Worm (Caenorhabditis elegans) whole organism, young adult: ENCODE results near the gene F59B2.8.

Source experiments
- B0035.1 ChIP-seq: sonication (generic microtip); optimal IDR thresholded peaks from 2 replicates; lab custom pipeline; 2016; ENCODE audit warnings: missing genetic modification characterization, mild to moderate bottlenecking, missing compliant biosample characterization, missing genotype, missing genetic modification reagents
- C06A6.2 ChIP-seq: fragments of 200-800 bp; sonication (Bioruptor generic); conservative IDR thresholded peaks from 2 replicates; pipeline ENCODE4 v1.3.6; 2022; ENCODE audit warnings: missing genetic modification characterization, missing compliant biosample characterization
- C17E4.6 ChIP-seq: fragments of 200-800 bp; sonication (Bioruptor generic); IDR thresholded peaks from 2 replicates; pipeline ENCODE4 v1.3.6; 2022; ENCODE audit warnings: missing genetic modification reagents, missing genetic modification characterization, missing compliant biosample characterization
- F22D6.2 ChIP-seq: sonication (generic microtip); optimal IDR thresholded peaks from 2 replicates; lab custom pipeline; 2016; ENCODE audit warnings: mild to moderate bottlenecking, missing genetic modification characterization, missing compliant biosample characterization
- F23B12.7 ChIP-seq: sonication (generic microtip); optimal IDR thresholded peaks from 2 replicates; lab custom pipeline; 2017; ENCODE audit warnings: missing genetic modification characterization, mild to moderate bottlenecking, missing compliant biosample characterization, antibody characterized with exemption, moderate library complexity; ENCODE audit not compliant: insufficient read depth
- F57A8.1 ChIP-seq: fragments of 200-800 bp; sonication (Bioruptor generic); optimal IDR thresholded peaks from 2 replicates; lab custom pipeline; 2018; ENCODE audit warnings: mild to moderate bottlenecking, missing genetic modification characterization, moderate library complexity, missing compliant biosample characterization
- T07F8.4 ChIP-seq: sonication (generic microtip); optimal IDR thresholded peaks from 2 replicates; lab custom pipeline; 2016; ENCODE audit warnings: mild to moderate bottlenecking, missing genetic modification characterization, moderate library complexity, missing compliant biosample characterization
- Y53G8AR.9 ChIP-seq: fragments of 200-800 bp; sonication (Bioruptor generic); conservative IDR thresholded peaks from 2 replicates; pipeline ENCODE4 v1.3.6; 2022; ENCODE audit warnings: missing genetic modification reagents, missing genetic modification characterization, missing compliant biosample characterization
- Y67H2A.10 ChIP-seq: fragments of 200-800 bp; sonication (Bioruptor generic); conservative IDR thresholded peaks from 2 replicates; pipeline ENCODE4 v1.3.6; 2022; ENCODE audit warnings: missing genetic modification reagents, missing genetic modification characterization, missing compliant biosample characterization
- ZK185.1 ChIP-seq: sonication (generic microtip); optimal IDR thresholded peaks from 2 replicates; lab custom pipeline; 2016; ENCODE audit warnings: mild to moderate bottlenecking, missing genetic modification characterization, missing compliant biosample characterization; ENCODE audit not compliant: poor library complexity, severe bottlenecking
- atf-7 ChIP-seq: sonication (generic microtip); optimal IDR thresholded peaks from 2 replicates; lab custom pipeline; 2017; ENCODE audit warnings: mild to moderate bottlenecking, missing genetic modification characterization, missing compliant biosample characterization
- ceh-40 ChIP-seq: fragments of 200-800 bp; sonication (Bioruptor generic); IDR thresholded peaks from 2 replicates; pipeline ENCODE4 v1.3.6; 2022; ENCODE audit warnings: missing genetic modification characterization, missing compliant biosample characterization
- ceh-58 ChIP-seq: fragments of 200-800 bp; sonication (Bioruptor generic); IDR thresholded peaks from 2 replicates; pipeline ENCODE4 v1.3.6; 2022; ENCODE audit warnings: missing genetic modification characterization, missing compliant biosample characterization
- die-1 ChIP-seq: sonication (generic microtip); optimal IDR thresholded peaks from 2 replicates; lab custom pipeline; 2016; ENCODE audit warnings: missing genotype, mild to moderate bottlenecking, missing genetic modification characterization, missing compliant biosample characterization
- dpff-1 ChIP-seq: sonication (generic microtip); optimal IDR thresholded peaks from 2 replicates; lab custom pipeline; 2017; ENCODE audit warnings: mild to moderate bottlenecking, missing genetic modification characterization, missing compliant biosample characterization
- efl-1 ChIP-seq: fragments of 150-350 bp; optimal IDR thresholded peaks from 2 replicates; lab custom pipeline; 2014; ENCODE audit warnings: missing biosample characterization, missing genetic modification reagents, missing genetic modification characterization
- ekl-4 ChIP-seq: fragments of 200-800 bp; sonication (Bioruptor generic); IDR thresholded peaks from 2 replicates; pipeline ENCODE4 v1.3.6; 2022; ENCODE audit warnings: missing genetic modification reagents, missing genetic modification characterization, missing compliant biosample characterization
- ets-4 ChIP-seq: fragments of 200-800 bp; sonication (Bioruptor generic); optimal IDR thresholded peaks from 2 replicates; lab custom pipeline; 2018; ENCODE audit warnings: mild to moderate bottlenecking, missing genetic modification characterization, missing compliant biosample characterization
- fkh-3 ChIP-seq: sonication (generic microtip); optimal IDR thresholded peaks from 2 replicates; lab custom pipeline; 2016; ENCODE audit warnings: mild to moderate bottlenecking, missing genetic modification characterization, missing compliant biosample characterization
- gei-17 ChIP-seq: fragments of 200-800 bp; sonication (Bioruptor generic); optimal IDR thresholded peaks from 2 replicates; lab custom pipeline; 2018; ENCODE audit warnings: mild to moderate bottlenecking, missing genetic modification characterization, missing compliant biosample characterization
- him-1 ChIP-seq: sonication (generic microtip); optimal IDR thresholded peaks from 2 replicates; lab custom pipeline; 2016; ENCODE audit warnings: missing genotype, missing genetic modification reagents, missing genetic modification characterization, missing compliant biosample characterization
- hlh-12 ChIP-seq: sonication (generic microtip); optimal IDR thresholded peaks from 2 replicates; lab custom pipeline; 2016; ENCODE audit warnings: missing genetic modification characterization, missing compliant biosample characterization
- hlh-26 ChIP-seq: fragments of 200-800 bp; sonication (Bioruptor generic); conservative IDR thresholded peaks from 2 replicates; pipeline ENCODE4 v1.3.6; 2022; ENCODE audit warnings: missing genetic modification reagents, missing genetic modification characterization, missing compliant biosample characterization
- hrde-1 ChIP-seq: sonication (generic microtip); optimal IDR thresholded peaks from 2 replicates; lab custom pipeline; 2016; ENCODE audit warnings: missing genetic modification characterization, mild to moderate bottlenecking, missing compliant biosample characterization, moderate library complexity, missing genotype, missing genetic modification reagents, borderline replicate concordance
- let-607 ChIP-seq, 2 experiments: fragments of 200-800 bp in 1 of 2; sonication (Bioruptor generic) in 1 of 2; sonication (generic microtip) in 1 of 2; optimal IDR thresholded peaks; 2 replicates each; lab custom pipeline; 2016 to 2018; ENCODE audit warnings: mild to moderate bottlenecking in 2 of 2, missing compliant biosample characterization in 2 of 2, missing genetic modification characterization in 2 of 2, moderate library complexity in 2 of 2, missing genotype in 1 of 2
- lir-1 ChIP-seq: fragments of 200-800 bp; sonication (Bioruptor generic); conservative IDR thresholded peaks from 2 replicates; pipeline ENCODE4 v1.3.6; 2022; ENCODE audit warnings: missing genetic modification reagents, missing genetic modification characterization, missing compliant biosample characterization
- lsl-1 ChIP-seq: fragments of 200-800 bp; sonication (Bioruptor generic); optimal IDR thresholded peaks from 2 replicates; lab custom pipeline; 2018; ENCODE audit warnings: mild to moderate bottlenecking, missing genetic modification characterization, moderate library complexity, missing compliant biosample characterization
- madf-10 ChIP-seq: sonication (generic microtip); optimal IDR thresholded peaks from 2 replicates; lab custom pipeline; 2016; ENCODE audit warnings: mild to moderate bottlenecking, missing genetic modification characterization, missing compliant biosample characterization
- madf-3 ChIP-seq: fragments of 200-800 bp; sonication (Bioruptor generic); IDR thresholded peaks from 2 replicates; pipeline ENCODE4 v1.3.6; 2022; ENCODE audit warnings: missing genetic modification reagents, missing genetic modification characterization, missing compliant biosample characterization
- madf-6 ChIP-seq: fragments of 200-800 bp; sonication (Bioruptor generic); IDR thresholded peaks from 2 replicates; pipeline ENCODE4 v1.3.6; 2022; ENCODE audit warnings: missing genetic modification reagents, missing genetic modification characterization, missing compliant biosample characterization
- mcd-1 ChIP-seq: fragments of 200-800 bp; sonication (Bioruptor generic); IDR thresholded peaks from 2 replicates; pipeline ENCODE4 v1.3.6; 2022; ENCODE audit warnings: missing genetic modification reagents, missing genetic modification characterization, missing compliant biosample characterization
- mel-28 ChIP-seq: sonication (generic microtip); optimal IDR thresholded peaks from 2 replicates; lab custom pipeline; 2016; ENCODE audit warnings: borderline replicate concordance, mild to moderate bottlenecking, missing genetic modification characterization, missing compliant biosample characterization
- mxl-1 ChIP-seq: sonication (generic microtip); optimal IDR thresholded peaks from 2 replicates; lab custom pipeline; 2016; ENCODE audit warnings: missing genetic modification characterization, missing compliant biosample characterization
- nfya-1 ChIP-seq: sonication (generic microtip); optimal IDR thresholded peaks from 2 replicates; lab custom pipeline; 2017; ENCODE audit warnings: antibody characterized with exemption, missing compliant biosample characterization, missing genetic modification characterization, borderline replicate concordance; ENCODE audit not compliant: insufficient read depth
- nhr-120 ChIP-seq: fragments of 200-800 bp; sonication (Bioruptor generic); IDR thresholded peaks from 2 replicates; pipeline ENCODE4 v1.3.6; 2022; ENCODE audit warnings: missing genetic modification characterization, missing compliant biosample characterization
- nhr-179 ChIP-seq: sonication (generic microtip); optimal IDR thresholded peaks from 2 replicates; lab custom pipeline; 2016; ENCODE audit warnings: mild to moderate bottlenecking, missing genetic modification characterization, missing compliant biosample characterization
- pha-4 ChIP-seq: fragments of 150-350 bp; sonication (generic microtip); optimal IDR thresholded peaks from 2 replicates; lab custom pipeline; 2014; ENCODE audit warnings: missing biosample characterization, missing genetic modification reagents, missing genetic modification characterization
- snpc-1.3 ChIP-seq: sonication (generic microtip); optimal IDR thresholded peaks from 2 replicates; lab custom pipeline; 2017; ENCODE audit warnings: missing genetic modification characterization, mild to moderate bottlenecking, missing compliant biosample characterization, antibody characterized with exemption, moderate library complexity, missing genotype, missing genetic modification reagents; ENCODE audit not compliant: insufficient read depth
- snpc-4 ChIP-seq, 5 experiments: fragments of 150-350 bp in 1 of 5; sonication (generic microtip) in 4 of 5; optimal IDR thresholded peaks; 2 replicates each; lab custom pipeline; 2014 to 2018; ENCODE audit warnings: missing genetic modification characterization in 5 of 5, missing biosample characterization in 3 of 5, antibody characterized with exemption in 2 of 5, mild to moderate bottlenecking in 2 of 5, missing compliant biosample characterization in 2 of 5, missing genotype in 2 of 5, moderate library complexity in 2 of 5, missing genetic modification reagents in 1 of 5
- tbp1 ChIP-seq: fragments of 200-800 bp; sonication (Bioruptor generic); optimal IDR thresholded peaks from 2 replicates; lab custom pipeline; 2018; ENCODE audit warnings: mild to moderate bottlenecking, missing genetic modification characterization, missing compliant biosample characterization
- tlf-1 ChIP-seq: fragments of 200-800 bp; sonication (Bioruptor generic); optimal IDR thresholded peaks from 2 replicates; lab custom pipeline; 2018; ENCODE audit warnings: mild to moderate bottlenecking, missing genetic modification characterization, missing compliant biosample characterization
- xnd-1 ChIP-seq: sonication (generic microtip); optimal IDR thresholded peaks from 2 replicates; lab custom pipeline; 2016; ENCODE audit warnings: missing genotype, missing genetic modification reagents, missing genetic modification characterization, missing compliant biosample characterization
- zfh-2 ChIP-seq: fragments of 200-800 bp; sonication (Bioruptor generic); conservative IDR thresholded peaks from 2 replicates; pipeline ENCODE4 v1.3.6; 2022; ENCODE audit warnings: missing genetic modification reagents, missing genetic modification characterization, missing compliant biosample characterization
- zim-3 ChIP-seq: sonication (generic microtip); optimal IDR thresholded peaks from 2 replicates; lab custom pipeline; 2017; ENCODE audit warnings: mild to moderate bottlenecking, missing genetic modification characterization, moderate library complexity, missing compliant biosample characterization
- ztf-18 ChIP-seq: sonication (generic microtip); optimal IDR thresholded peaks from 2 replicates; lab custom pipeline; 2016; ENCODE audit warnings: missing genotype, mild to moderate bottlenecking, missing genetic modification characterization, missing compliant biosample characterization
- ztf-22 ChIP-seq: fragments of 200-800 bp; sonication (Bioruptor generic); optimal IDR thresholded peaks from 2 replicates; lab custom pipeline; 2018; ENCODE audit warnings: mild to moderate bottlenecking, missing genetic modification characterization, moderate library complexity, missing compliant biosample characterization

F59B2.8 gene

ce11 chrIII:9052371-9052978, 42.5 kb upstream of the F59B2.8 start (continued):
- TF ChIP-seq hrde-1 (tag; lab: Kevin White, UChicago) (no peak), ceh-58 (GFP tag; lab: Robert Waterston, UW) (no peak), xnd-1 (tag; lab: Kevin White, UChicago) (no peak), efl-1 (GFP tag; lab: Kevin White, UChicago) (no peak), nfya-1 (tag; lab: Kevin White, UChicago) (no peak), ceh-40 (GFP tag; lab: Robert Waterston, UW) (peak; percentile 72; the same call in 1 of the 2 replicates), him-1 (no peak), C17E4.6 (GFP tag; lab: Robert Waterston, UW) (no peak), B0035.1 (tag; lab: Kevin White, UChicago) (peak; percentile 50), ztf-18 (no peak), T07F8.4 (tag; lab: Kevin White, UChicago) (no peak), snpc-1.3 (tag; lab: Kevin White, UChicago) (no peak), ZK185.1 (tag; lab: Kevin White, UChicago) (no peak), mel-28 (tag; lab: Kevin White, UChicago) (no peak), F23B12.7 (tag; lab: Kevin White, UChicago) (peak; percentile 3), gei-17 (GFP tag; lab: Kevin White, UChicago) (no peak), zim-3 (tag; lab: Kevin White, UChicago) (no peak), die-1 (tag; lab: Kevin White, UChicago) (peak; percentile 31), pha-4 (tag; lab: Kevin White, UChicago) (no peak), dpff-1 (no peak), zfh-2 (peak; percentile 97), F22D6.2 (no peak), madf-10 (tag; lab: Kevin White, UChicago) (no peak), snpc-4 (GFP tag; optimal IDR thresholded peaks at IDR 0.05; lab: Kevin White, UChicago) (no peak), snpc-4 (tag; optimal IDR thresholded peaks at IDR 0.05; lab: Kevin White, UChicago) (peak in 1 of 4 experiments; percentile 54), ztf-22 (no peak), ekl-4 (GFP tag; lab: Robert Waterston, UW) (no peak; the same call in 1 of the 2 replicates), C06A6.2 (GFP tag; lab: Robert Waterston, UW) (0 out of 2 replicates have a peak, but pooled peaks have one; percentile 10), F57A8.1 (GFP tag; lab: Kevin White, UChicago) (no peak), madf-3 (GFP tag; lab: Robert Waterston, UW) (no peak; the same call in 1 of the 2 replicates), atf-7 (tag; lab: Kevin White, UChicago) (no peak), hlh-26 (no peak), lsl-1 (no peak), mcd-1 (GFP tag; lab: Robert Waterston, UW) (peak; percentile 68), madf-6 (GFP tag; lab: Robert Waterston, UW) (0 out of 2 replicates have a peak, but pooled peaks have one; percentile 11), nhr-179 (tag; lab: Kevin White, UChicago) (no peak), fkh-3 (tag; lab: Kevin White, UChicago) (no peak), ets-4 (GFP tag; lab: Kevin White, UChicago) (peak; percentile 71), let-607 (tag; optimal IDR thresholded peaks at IDR 0.05; lab: Kevin White, UChicago) (peak; percentile 25 to 44), lir-1 (no peak), Y67H2A.10 (GFP tag; lab: Robert Waterston, UW) (no peak), mxl-1 (no peak), tbp1 (GFP tag; lab: Kevin White, UChicago) (peak; percentile 36), nhr-120 (no peak), Y53G8AR.9 (GFP tag; lab: Robert Waterston, UW) (no peak), hlh-12 (tag; lab: Kevin White, UChicago) (no peak), tlf-1 (no peak)
